Fruit fly (Drosophila melanogaster) S2 (cell line): Measurements from ENCODE around the gene Nepl15.

Source experiments
- CG8478 ChIP-seq: fragments of >200 bp; optimal IDR thresholded peaks from 2 replicates; lab custom pipeline; 2018
- CTCF ChIP-seq, 2 experiments: fragments of >200 bp; optimal IDR thresholded peaks; 2 replicates each; lab custom pipeline; 2018

Gene Nepl15

DNA sequence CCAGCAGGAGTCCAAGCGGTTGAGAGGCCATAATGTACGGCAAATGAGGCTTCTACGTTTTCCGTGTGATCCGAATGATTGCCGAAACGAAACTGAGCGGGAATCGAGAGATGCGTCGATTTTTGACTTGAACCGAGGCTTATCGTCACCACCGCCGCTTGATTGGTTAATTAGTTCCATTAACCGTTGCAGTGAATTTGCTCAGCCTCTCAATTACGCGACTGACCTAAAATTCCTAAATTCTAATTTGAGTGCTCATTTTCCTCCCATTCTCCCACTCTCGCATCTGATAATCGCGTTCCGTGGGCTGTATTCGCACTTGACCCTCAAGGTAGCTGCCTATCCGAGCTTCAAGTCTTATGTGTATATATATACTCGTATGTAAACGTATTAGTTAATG, at the start of gene Nepl15:
Nepl15 (minus strand) TSS at position 101 of the 400 bp plus-strand sequence.
- TF ChIP-seq CG8478 (lab: Kevin White, UChicago) (no peak), CTCF (optimal IDR thresholded peaks at IDR 0.05; lab: Kevin White, UChicago) (no peak)

dm6 chr3R:22810277-22810676, 44.3 kb upstream of the Nepl15 start:
- TF ChIP-seq CG8478 (lab: Kevin White, UChicago) (no peak), CTCF (optimal IDR thresholded peaks at IDR 0.05; lab: Kevin White, UChicago) (peak; percentile 62 to 66)

DNA sequence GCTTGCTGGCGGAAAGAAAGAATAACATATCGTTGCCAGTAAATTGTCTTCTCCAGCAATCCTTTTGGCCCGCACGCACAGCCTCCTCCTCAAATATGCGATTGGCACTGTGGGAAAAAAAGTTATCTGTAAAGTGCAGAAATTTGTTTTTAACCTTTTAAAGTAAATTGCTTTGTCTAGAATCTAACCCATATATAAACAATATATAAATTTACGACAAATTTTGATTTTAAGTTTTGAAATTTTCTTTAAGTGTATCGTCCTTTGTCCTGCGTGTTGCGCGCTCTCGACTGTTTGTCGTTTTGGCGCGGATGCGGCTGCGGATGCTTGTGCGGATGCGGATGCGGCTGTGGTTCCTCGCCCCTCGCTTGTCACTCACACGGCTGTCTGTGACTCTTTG, 41.2 kb upstream of the Nepl15 start:
- TF ChIP-seq CTCF (optimal IDR thresholded peaks at IDR 0.05; lab: Kevin White, UChicago) (no peak), CG8478 (lab: Kevin White, UChicago) (no peak)

- no peak for TF ChIP-seq CG8478 (lab: Kevin White, UChicago)
- no peak for TF ChIP-seq CTCF (optimal IDR thresholded peaks at IDR 0.05; lab: Kevin White, UChicago)
Observed at dm6 chr3R:22803655-22804341, 37.8 kb upstream of the Nepl15 start, which contains the start of gene CG7031. Gene CG7031 (plus strand): TSS chr3R:22804291.

- TF ChIP-seq CG8478 (lab: Kevin White, UChicago) (no peak), CTCF (optimal IDR thresholded peaks at IDR 0.05; lab: Kevin White, UChicago) (peak; percentile 56 to 78)
Observed at dm6 chr3R:22793953-22794352, 28.0 kb upstream of the Nepl15 start.

dm6 chr3R:22789106-22789505, 23.1 kb upstream of the Nepl15 start:
- TF ChIP-seq CG8478 (lab: Kevin White, UChicago) (no peak), CTCF (optimal IDR thresholded peaks at IDR 0.05; lab: Kevin White, UChicago) (no peak)

DNA sequence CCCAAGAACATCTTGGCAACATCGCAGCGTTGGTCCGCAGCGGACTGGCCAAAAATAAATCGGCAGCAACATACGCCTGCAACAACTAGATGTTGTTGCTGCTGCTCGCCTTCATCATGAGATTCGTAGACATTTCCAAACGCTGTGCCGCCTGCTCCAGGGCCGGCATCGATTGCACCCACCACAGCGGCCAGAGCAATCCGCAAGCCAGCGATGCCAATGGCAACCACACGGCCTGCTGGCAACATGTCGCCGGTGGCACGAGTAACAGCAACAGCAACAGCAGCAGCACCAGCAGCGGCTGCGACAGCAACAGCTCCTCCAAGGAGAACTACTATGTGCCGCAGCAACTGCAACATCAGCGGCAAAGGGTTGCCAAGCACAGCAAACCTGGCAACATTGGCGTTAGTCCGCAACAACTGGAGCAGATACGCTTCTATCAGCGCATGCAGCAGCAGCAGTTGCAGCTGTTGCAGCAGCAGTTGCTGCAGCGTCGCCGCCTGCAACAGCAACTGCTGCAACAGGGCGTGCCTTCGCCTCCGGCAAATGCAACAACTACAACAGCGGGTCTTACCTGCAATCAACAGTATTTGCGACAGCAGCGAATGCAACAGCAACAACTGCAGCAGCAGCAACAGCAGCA, 18.8 kb upstream of the Nepl15 start:
- no peak for TF ChIP-seq CG8478 (lab: Kevin White, UChicago)
- TF ChIP-seq CTCF (optimal IDR thresholded peaks at IDR 0.05; lab: Kevin White, UChicago) = no peak

dm6 chr3R:22781412-22781811, 15.4 kb upstream of the Nepl15 start:
- TF ChIP-seq CTCF (optimal IDR thresholded peaks at IDR 0.05; lab: Kevin White, UChicago) (no peak), CG8478 (lab: Kevin White, UChicago) (no peak)

DNA sequence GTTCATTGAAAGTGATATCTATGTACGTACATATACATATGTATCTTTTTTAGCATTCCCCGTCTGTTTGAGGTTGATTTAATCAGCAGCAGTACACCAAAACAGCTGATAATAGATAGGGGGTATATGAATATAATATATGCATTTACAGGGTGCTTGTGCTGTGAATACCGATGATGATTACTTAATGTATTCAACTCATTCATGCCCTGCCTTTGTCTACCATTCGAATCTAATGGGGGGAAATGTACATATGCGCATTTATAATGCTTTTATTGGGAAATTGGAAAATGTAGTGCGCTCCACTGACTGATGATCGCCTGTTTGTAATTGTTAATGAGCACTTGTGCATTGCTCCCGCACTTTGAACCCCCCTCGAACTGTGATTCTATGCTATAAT, 14.2 kb upstream of the Nepl15 start:
- TF ChIP-seq CTCF (optimal IDR thresholded peaks at IDR 0.05; lab: Kevin White, UChicago) (no peak), CG8478 (lab: Kevin White, UChicago) (no peak)

- TF ChIP-seq CG8478 (lab: Kevin White, UChicago) (no peak), CTCF (optimal IDR thresholded peaks at IDR 0.05; lab: Kevin White, UChicago) (no peak)
Observed at dm6 chr3R:22776457-22776856, 10.5 kb upstream of the Nepl15 start.

- TF ChIP-seq CG8478 (lab: Kevin White, UChicago) (no peak), CTCF (optimal IDR thresholded peaks at IDR 0.05; lab: Kevin White, UChicago) (no peak)
Observed at dm6 chr3R:22771670-22772069, 5.7 kb upstream of the Nepl15 start, which contains the start of gene CG43095. Gene CG43095 (minus strand): TSS chr3R:22771770.

DNA sequence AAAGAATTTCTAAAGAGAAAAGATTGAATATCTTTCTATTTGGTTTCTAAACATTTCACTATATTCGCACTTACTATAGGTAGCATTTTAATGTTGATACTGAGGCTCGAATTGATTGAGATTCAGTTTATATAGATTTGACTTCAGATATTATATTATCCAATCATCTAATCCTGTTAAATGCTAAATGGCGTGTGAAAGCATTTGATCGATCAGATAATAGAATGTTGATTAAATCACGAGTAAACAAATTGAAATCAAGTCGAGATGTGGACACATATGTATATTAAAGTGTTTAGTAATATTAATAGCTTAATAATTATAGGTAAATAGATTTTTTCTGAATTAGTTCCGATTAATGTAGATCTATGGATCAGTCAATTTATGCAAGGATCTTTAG, 4.9 kb upstream of the Nepl15 start, which contains the start of gene CG43094:
CG43094 (minus strand) TSS at position 101 of the 400 bp plus-strand sequence.
- no peak for TF ChIP-seq CTCF (optimal IDR thresholded peaks at IDR 0.05; lab: Kevin White, UChicago)
- TF ChIP-seq CG8478 (lab: Kevin White, UChicago) = no peak

DNA sequence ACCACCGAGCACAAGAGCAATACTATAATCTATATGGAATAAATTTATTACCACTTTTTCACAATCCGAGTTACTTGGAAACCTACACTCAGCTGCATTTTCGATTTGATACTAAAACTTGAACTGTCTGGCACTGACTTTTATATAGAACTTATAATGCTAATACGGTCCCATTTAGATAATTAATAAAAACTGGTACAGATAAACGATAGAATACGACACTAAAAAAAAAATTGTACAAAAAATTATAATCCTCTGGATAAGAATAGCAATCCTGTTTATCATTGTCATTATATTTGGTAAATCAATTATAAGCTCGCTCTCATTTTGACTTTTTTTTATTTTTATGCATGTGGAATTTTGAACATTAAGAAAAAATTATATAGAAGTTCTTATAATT, 4.2 kb upstream of the Nepl15 start, which contains the start of gene CG43093:
CG43093 (minus strand) TSS at position 101 of the 400 bp plus-strand sequence.
- no peak for TF ChIP-seq CTCF (optimal IDR thresholded peaks at IDR 0.05; lab: Kevin White, UChicago)

- TF ChIP-seq CTCF (optimal IDR thresholded peaks at IDR 0.05; lab: Kevin White, UChicago) (no peak), CG8478 (lab: Kevin White, UChicago) (no peak)
Observed at dm6 chr3R:22769567-22769966, 3.6 kb upstream of the Nepl15 start, which contains the start of gene CG43092. Gene CG43092 (minus strand): TSS chr3R:22769667.

dm6 chr3R:22768633-22769032, 2.7 kb upstream of the Nepl15 start, which contains the start of gene CG43091:
Gene CG43091 (minus strand): TSS chr3R:22768733.
- TF ChIP-seq CG8478 (lab: Kevin White, UChicago) = no peak
- no peak for TF ChIP-seq CTCF (optimal IDR thresholded peaks at IDR 0.05; lab: Kevin White, UChicago)
